Worm (Caenorhabditis elegans) whole organism, late embryonic: Measurements from ENCODE around the gene fars-3.

Experiments used
- ama-1 ChIP-seq: fragments of 150-350 bp; optimal IDR thresholded peaks from 2 replicates; lab custom pipeline; 2014
- ceh-24 ChIP-seq: sonication (generic microtip); optimal IDR thresholded peaks from 2 replicates; lab custom pipeline; 2016; ENCODE audit warnings: mild to moderate bottlenecking, missing genetic modification characterization, missing compliant biosample characterization
- che-1 ChIP-seq: sonication (generic microtip); optimal IDR thresholded peaks from 2 replicates; lab custom pipeline; 2016; ENCODE audit warnings: mild to moderate bottlenecking, missing genetic modification characterization, missing compliant biosample characterization
- dmd-4 ChIP-seq: sonication (generic microtip); optimal IDR thresholded peaks from 2 replicates; lab custom pipeline; 2016; ENCODE audit warnings: borderline replicate concordance, missing genetic modification characterization, missing compliant biosample characterization
- elt-2 ChIP-seq: sonication (generic microtip); optimal IDR thresholded peaks from 2 replicates; lab custom pipeline; 2016; ENCODE audit warnings: missing genetic modification reagents, missing genetic modification characterization, missing compliant biosample characterization
- lim-6 ChIP-seq: sonication (generic microtip); optimal IDR thresholded peaks from 2 replicates; lab custom pipeline; 2016; ENCODE audit warnings: missing genetic modification characterization, missing compliant biosample characterization
- lin-11 ChIP-seq: fragments of 200-800 bp; sonication (Bioruptor generic); optimal IDR thresholded peaks from 2 replicates; lab custom pipeline; 2018; ENCODE audit warnings: mild to moderate bottlenecking, missing genetic modification characterization, missing compliant biosample characterization
- odd-2 ChIP-seq: sonication (generic microtip); optimal IDR thresholded peaks from 2 replicates; lab custom pipeline; 2017; ENCODE audit warnings: antibody characterized with exemption, mild to moderate bottlenecking, missing genetic modification characterization, missing compliant biosample characterization
- pag-3 ChIP-seq: sonication (generic microtip); optimal IDR thresholded peaks from 2 replicates; lab custom pipeline; 2016; ENCODE audit warnings: missing compliant biosample characterization, missing genetic modification characterization, borderline replicate concordance
- pha-2 ChIP-seq: sonication (generic microtip); optimal IDR thresholded peaks from 2 replicates; lab custom pipeline; 2017; ENCODE audit warnings: mild to moderate bottlenecking, missing genetic modification characterization, missing compliant biosample characterization
- ref-2 ChIP-seq: sonication (generic microtip); optimal IDR thresholded peaks from 2 replicates; lab custom pipeline; 2016; ENCODE audit warnings: missing genetic modification characterization, missing compliant biosample characterization
- rnt-1 ChIP-seq: sonication (generic microtip); optimal IDR thresholded peaks from 2 replicates; lab custom pipeline; 2016; ENCODE audit warnings: missing genetic modification characterization, missing compliant biosample characterization
- ttx-3 ChIP-seq: sonication (generic microtip); optimal IDR thresholded peaks from 2 replicates; lab custom pipeline; 2016; ENCODE audit warnings: missing genetic modification reagents, missing genetic modification characterization, missing compliant biosample characterization

DNA sequence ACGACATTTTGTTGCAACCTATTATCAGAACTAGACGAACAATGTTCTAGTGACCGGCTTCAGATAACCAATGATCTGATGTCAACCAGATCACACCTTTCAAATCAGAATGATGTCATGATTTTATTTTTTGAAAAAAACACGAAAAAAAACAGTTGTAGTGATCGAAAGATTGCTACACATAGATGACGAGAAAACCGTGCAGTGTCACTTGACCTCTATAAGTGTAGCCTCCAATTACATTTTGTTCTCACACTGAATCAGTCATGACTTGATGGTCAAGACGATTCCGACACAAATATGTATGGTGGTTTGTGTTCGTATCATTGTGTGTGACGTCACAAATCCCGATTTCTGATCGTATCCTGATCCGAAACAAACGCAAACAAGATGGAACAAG lies 24.6 kb upstream of the fars-3 start:
- TF ChIP-seq ref-2 (tag; lab: Kevin White, UChicago) (no peak), ama-1 (lab: Kevin White, UChicago) (no peak), elt-2 (tag; lab: Kevin White, UChicago) (no peak), ttx-3 (tag; lab: Kevin White, UChicago) (no peak), odd-2 (no peak), che-1 (tag; lab: Kevin White, UChicago) (no peak), pag-3 (tag; lab: Kevin White, UChicago) (no peak), ceh-24 (tag; lab: Kevin White, UChicago) (no peak), pha-2 (no peak), lin-11 (tag; lab: Kevin White, UChicago) (no peak), rnt-1 (tag; lab: Kevin White, UChicago) (no peak), dmd-4 (tag; lab: Kevin White, UChicago) (no peak), lim-6 (no peak)
